Fruit fly (Drosophila melanogaster): ENCODE measurements around the gene Marf.

Marf gene

dm6 chrX:6366357-6366691 lies 575 bp downstream of the Marf start (continued):
- TF ChIP-seq Rx (GFP tag; IDR thresholded peaks at IDR 0.05), result peak; percentile 85
- TF ChIP-seq CG2712 (tag; optimal IDR thresholded peaks at IDR 0.05), result peak; percentile 77
- TF ChIP-seq phol (tag; optimal IDR thresholded peaks at IDR 0.05), result peak; percentile 69
- TF ChIP-seq her (GFP tag; optimal IDR thresholded peaks at IDR 0.05), result peak; percentile 88
- peak; percentile 71 for TF ChIP-seq CG8944 (GFP tag; optimal IDR thresholded peaks at IDR 0.05)
- peak; percentile 78 for TF ChIP-seq CG43689 (GFP tag; IDR thresholded peaks at IDR 0.05)
- peak; percentile 54 for TF ChIP-seq kah (GFP tag; optimal IDR thresholded peaks at IDR 0.05)
- no peak for TF ChIP-seq sqz (GFP tag; optimal IDR thresholded peaks at IDR 0.05)
- TF ChIP-seq Hsf (GFP tag; optimal IDR thresholded peaks at IDR 0.05), result peak; percentile 89
- TF ChIP-seq CG13424 (tag; optimal IDR thresholded peaks at IDR 0.05), result peak; percentile 86
- peak; percentile 79 for TF ChIP-seq Awh (GFP tag; IDR thresholded peaks at IDR 0.05)
- peak; percentile 92 for TF ChIP-seq Aef1 (GFP tag; IDR thresholded peaks at IDR 0.05)
- peak; percentile 91 for TF ChIP-seq CG10543 (GFP tag; optimal IDR thresholded peaks at IDR 0.05)
- TF ChIP-seq Ada2b (GFP tag; IDR thresholded peaks at IDR 0.05), result peak; percentile 88
- TF ChIP-seq cato (GFP tag; optimal IDR thresholded peaks at IDR 0.05; ENCODE audit: borderline replicate concordance), result no peak
- no peak for TF ChIP-seq cad (GFP tag; optimal IDR thresholded peaks at IDR 0.05)
- peak; percentile 83 for TF ChIP-seq Hand (GFP tag; optimal IDR thresholded peaks at IDR 0.05)
- peak; percentile 74 for TF ChIP-seq dati (GFP tag; IDR thresholded peaks at IDR 0.05)
- TF ChIP-seq Sin3A (optimal IDR thresholded peaks at IDR 0.05), result no peak
- no peak for TF ChIP-seq hbn (GFP tag; IDR thresholded peaks at IDR 0.05; ENCODE audit: partially characterized antibody)
- TF ChIP-seq slp2 (GFP tag; optimal IDR thresholded peaks at IDR 0.05), result peak; percentile 66
- TF ChIP-seq Six4 (GFP tag; optimal IDR thresholded peaks at IDR 0.05), result peak; percentile 62
- peak; percentile 64 for TF ChIP-seq Hmx (GFP tag; optimal IDR thresholded peaks at IDR 0.05)
- peak; percentile 20 for TF ChIP-seq psq (GFP tag; optimal IDR thresholded peaks at IDR 0.05)
- peak; percentile 65 for TF ChIP-seq CG4854 (GFP tag; optimal IDR thresholded peaks at IDR 0.05)
- no peak for TF ChIP-seq BEAF-32 (GFP tag; optimal IDR thresholded peaks at IDR 0.05)
- TF ChIP-seq z (GFP tag; IDR thresholded peaks at IDR 0.05), result 0 out of 3 replicates have a peak, but pooled peaks have one; percentile 35
- TF ChIP-seq CG11456 (GFP tag; IDR thresholded peaks at IDR 0.05), result peak; percentile 94
- TF ChIP-seq dmrt99B (tag; optimal IDR thresholded peaks at IDR 0.05), result peak; percentile 85
- peak; percentile 95 for TF ChIP-seq vvl (GFP tag; IDR thresholded peaks at IDR 0.05)
- TF ChIP-seq CG4424 (GFP tag; optimal IDR thresholded peaks at IDR 0.05), result peak; percentile 69
- no peak for TF ChIP-seq CG30020 (tag; optimal IDR thresholded peaks at IDR 0.05)
- peak; percentile 55 for TF ChIP-seq Asciz (GFP tag; optimal IDR thresholded peaks at IDR 0.05)
- peak; percentile 70 for TF ChIP-seq Hey (tag; optimal IDR thresholded peaks at IDR 0.05)
- peak; percentile 61 for TF ChIP-seq btn (GFP tag; optimal IDR thresholded peaks at IDR 0.05)
- TF ChIP-seq Doc2 (GFP tag; IDR thresholded peaks at IDR 0.05), result peak; percentile 55; the same call in 1 of the 2 replicates
- peak; percentile 88 for TF ChIP-seq Mrtf (GFP tag; IDR thresholded peaks at IDR 0.05)
- TF ChIP-seq ranshi (GFP tag; IDR thresholded peaks at IDR 0.05), result peak; percentile 89
- peak; percentile 84 for TF ChIP-seq CG7372 (GFP tag; IDR thresholded peaks at IDR 0.05)
- TF ChIP-seq Tbp (GFP tag; optimal IDR thresholded peaks at IDR 0.05), result no peak
- no peak for TF ChIP-seq vnd (GFP tag; IDR thresholded peaks at IDR 0.05; ENCODE audit: partially characterized antibody)
- peak; percentile 54 for TF ChIP-seq ewg (GFP tag; optimal IDR thresholded peaks at IDR 0.05)
- TF ChIP-seq CG9817 (tag; optimal IDR thresholded peaks at IDR 0.05), result peak; percentile 92
- TF ChIP-seq gt (GFP tag; IDR thresholded peaks at IDR 0.05), result peak; percentile 61; the same call in 1 of the 2 replicates
- no peak for TF ChIP-seq sima (GFP tag; optimal IDR thresholded peaks at IDR 0.05)
- TF ChIP-seq H15 (GFP tag; IDR thresholded peaks at IDR 0.05), result peak; percentile 81
- peak; percentile 71 for TF ChIP-seq zen (tag; optimal IDR thresholded peaks at IDR 0.05)
- TF ChIP-seq CG14050 (GFP tag; IDR thresholded peaks at IDR 0.05), result peak; percentile 85
- TF ChIP-seq so (GFP tag; IDR thresholded peaks at IDR 0.05), result peak; percentile 87
- peak; percentile 85 for TF ChIP-seq CG6689 (GFP tag; IDR thresholded peaks at IDR 0.05)
- peak; percentile 94 for TF ChIP-seq CG2120 (GFP tag; optimal IDR thresholded peaks at IDR 0.05)
- peak; percentile 58 for TF ChIP-seq D19A (tag; optimal IDR thresholded peaks at IDR 0.05)
- TF ChIP-seq Sox100B (GFP tag; optimal IDR thresholded peaks at IDR 0.05), result peak; percentile 76

All from whole organism, embryonic.